Fruit fly (Drosophila melanogaster) whole organism, prepupa: ENCODE measurements around the gene tral.

ENCODE experiments used
- Blimp-1 ChIP-seq: fragments of 200-800 bp; sonication (Bioruptor generic); optimal IDR thresholded peaks from 3 replicates; lab custom pipeline; 2017; ENCODE audit warnings: missing biosample characterization, missing genetic modification characterization, mild to moderate bottlenecking, moderate library complexity, missing genetic modification reagents
- CG10669 ChIP-seq: fragments of 200-800 bp; sonication (Bioruptor generic); optimal IDR thresholded peaks from 3 replicates; lab custom pipeline; 2018; ENCODE audit warnings: missing biosample characterization, mild to moderate bottlenecking, missing genetic modification characterization, moderate library complexity
- CG11294 ChIP-seq: fragments of 200-800 bp; sonication (Bioruptor generic); IDR thresholded peaks from 2 replicates; pipeline ENCODE4 v1.3.6; 2022; ENCODE audit warnings: missing biosample characterization, missing genetic modification characterization
- CG11762 ChIP-seq: fragments of 200-800 bp; sonication (Bioruptor generic); optimal IDR thresholded peaks from 3 replicates; lab custom pipeline; 2016; ENCODE audit warnings: missing biosample characterization, missing genetic modification characterization; ENCODE audit not compliant: insufficient read depth
- CG11902 ChIP-seq: fragments of 200-800 bp; sonication (Bioruptor generic); optimal IDR thresholded peaks from 3 replicates; lab custom pipeline; 2016; ENCODE audit warnings: missing biosample characterization, missing genetic modification characterization
- CG15336 ChIP-seq: fragments of 200-800 bp; sonication (Bioruptor generic); IDR thresholded peaks from 2 replicates; pipeline ENCODE4 v1.3.6; 2022; ENCODE audit warnings: missing biosample characterization, missing genetic modification characterization
- CG1621 ChIP-seq: fragments of 200-800 bp; sonication (Bioruptor generic); optimal IDR thresholded peaks from 3 replicates; lab custom pipeline; 2018; ENCODE audit warnings: missing biosample characterization, mild to moderate bottlenecking, missing genetic modification characterization
- CG16779 ChIP-seq: fragments of 200-800 bp; sonication (Bioruptor generic); optimal IDR thresholded peaks from 3 replicates; lab custom pipeline; 2017; ENCODE audit warnings: missing biosample characterization, mild to moderate bottlenecking, missing genetic modification characterization
- CG3032 ChIP-seq: fragments of 200-800 bp; optimal IDR thresholded peaks from 2 replicates; lab custom pipeline; 2019; ENCODE audit warnings: missing biosample characterization, mild to moderate bottlenecking, missing genetic modification characterization, moderate library complexity
- CG31627 ChIP-seq: fragments of 200-800 bp; sonication (Bioruptor generic); optimal IDR thresholded peaks from 3 replicates; lab custom pipeline; 2016; ENCODE audit warnings: missing biosample characterization, missing genetic modification characterization
- CG32006 ChIP-seq: fragments of 200-800 bp; sonication (Bioruptor generic); optimal IDR thresholded peaks from 3 replicates; lab custom pipeline; 2017; ENCODE audit warnings: missing biosample characterization, mild to moderate bottlenecking, missing genetic modification characterization
- CG34406 ChIP-seq: fragments of 200-800 bp; sonication (Bioruptor generic); optimal IDR thresholded peaks from 3 replicates; lab custom pipeline; 2016; ENCODE audit warnings: missing biosample characterization, missing genetic modification characterization
- CG3919 ChIP-seq: fragments of 200-800 bp; sonication (Bioruptor generic); optimal IDR thresholded peaks from 3 replicates; lab custom pipeline; 2016; ENCODE audit warnings: missing biosample characterization, missing genetic modification characterization
- CG4318 ChIP-seq: fragments of 200-800 bp; sonication (Bioruptor generic); optimal IDR thresholded peaks from 3 replicates; lab custom pipeline; 2017; ENCODE audit warnings: missing biosample characterization, mild to moderate bottlenecking, missing genetic modification characterization
- CG6163 ChIP-seq: fragments of 200-800 bp; sonication (Bioruptor generic); IDR thresholded peaks from 3 replicates; pipeline ENCODE4 v1.3.6; 2022; ENCODE audit warnings: missing biosample characterization, missing genetic modification characterization
- CG6276 ChIP-seq: fragments of 200-800 bp; sonication (Bioruptor generic); optimal IDR thresholded peaks from 2 replicates; lab custom pipeline; 2017; ENCODE audit warnings: missing biosample characterization, mild to moderate bottlenecking, missing genetic modification characterization
- CG6792 ChIP-seq: fragments of 200-800 bp; sonication (Bioruptor generic); optimal IDR thresholded peaks from 3 replicates; lab custom pipeline; 2016; ENCODE audit warnings: missing biosample characterization, missing genetic modification characterization
- CG6808 ChIP-seq: fragments of 200-800 bp; sonication (Bioruptor generic); optimal IDR thresholded peaks from 3 replicates; lab custom pipeline; 2017; ENCODE audit warnings: missing biosample characterization, missing genetic modification characterization, mild to moderate bottlenecking, moderate library complexity, missing genetic modification reagents
- CG6854 ChIP-seq: fragments of 200-800 bp; sonication (Bioruptor generic); optimal IDR thresholded peaks from 2 replicates; lab custom pipeline; 2017; ENCODE audit warnings: missing biosample characterization, mild to moderate bottlenecking, missing genetic modification characterization
- CG7368 ChIP-seq: fragments of 200-800 bp; sonication (Bioruptor generic); optimal IDR thresholded peaks from 3 replicates; lab custom pipeline; 2016; ENCODE audit warnings: missing biosample characterization, missing genetic modification characterization
- CG8119 ChIP-seq: fragments of 200-800 bp; sonication (Bioruptor generic); IDR thresholded peaks from 3 replicates; pipeline ENCODE4 v1.3.6; 2022; ENCODE audit warnings: missing biosample characterization, missing genetic modification characterization
- CG8319 ChIP-seq: fragments of 200-800 bp; sonication (Bioruptor generic); optimal IDR thresholded peaks from 3 replicates; lab custom pipeline; 2016; ENCODE audit warnings: missing biosample characterization, missing genetic modification characterization
- CG8632 ChIP-seq: fragments of 200-800 bp; sonication (Bioruptor generic); optimal IDR thresholded peaks from 3 replicates; lab custom pipeline; 2016; ENCODE audit warnings: missing biosample characterization, missing genetic modification characterization
- Eip78C ChIP-seq: fragments of 200-800 bp; sonication (Bioruptor generic); peaks from one replicate; lab custom pipeline; 2016; ENCODE audit warnings: missing biosample characterization, missing genetic modification characterization
- Eip93F ChIP-seq: fragments of 200-800 bp; sonication (Bioruptor generic); optimal IDR thresholded peaks from 2 replicates; lab custom pipeline; 2016; ENCODE audit warnings: missing biosample characterization, mild to moderate bottlenecking, missing genetic modification characterization
- Ets21C ChIP-seq: fragments of 200-800 bp; sonication (Bioruptor generic); optimal IDR thresholded peaks from 3 replicates; lab custom pipeline; 2016; ENCODE audit warnings: missing biosample characterization, missing genetic modification characterization
- Ets96B ChIP-seq: fragments of 200-800 bp; optimal IDR thresholded peaks from 2 replicates; lab custom pipeline; 2019; ENCODE audit warnings: missing biosample characterization, mild to moderate bottlenecking, missing genetic modification characterization, moderate library complexity
- Gug ChIP-seq: fragments of 200-800 bp; sonication (Bioruptor generic); IDR thresholded peaks from 2 replicates; pipeline ENCODE4 v1.3.6; 2022; ENCODE audit warnings: missing biosample characterization, missing genetic modification characterization
- Hr38 ChIP-seq: sonication (Bioruptor generic); optimal IDR thresholded peaks from 2 replicates; lab custom pipeline; 2016; ENCODE audit warnings: missing biosample characterization, missing genetic modification characterization
- Hr39 ChIP-seq: fragments of 200-800 bp; sonication (Bioruptor generic); optimal IDR thresholded peaks from 2 replicates; lab custom pipeline; 2016; ENCODE audit warnings: missing biosample characterization, missing genetic modification characterization
- Hr4 ChIP-seq: fragments of 200-800 bp; sonication (Bioruptor generic); optimal IDR thresholded peaks from 3 replicates; lab custom pipeline; 2016; ENCODE audit warnings: missing biosample characterization, missing genetic modification characterization
- Lpt ChIP-seq: fragments of 200-800 bp; sonication (Bioruptor generic); optimal IDR thresholded peaks from 3 replicates; lab custom pipeline; 2016; ENCODE audit warnings: missing biosample characterization, missing genetic modification characterization
- Met ChIP-seq: fragments of 200-800 bp; sonication (Bioruptor generic); optimal IDR thresholded peaks from 3 replicates; lab custom pipeline; 2016; ENCODE audit warnings: missing biosample characterization, missing genetic modification characterization
- OdsH ChIP-seq: fragments of 200-800 bp; sonication (Bioruptor generic); optimal IDR thresholded peaks from 3 replicates; lab custom pipeline; 2016; ENCODE audit warnings: missing biosample characterization, missing genetic modification characterization
- Sox102F ChIP-seq: fragments of 200-800 bp; sonication (Bioruptor generic); optimal IDR thresholded peaks from 2 replicates; lab custom pipeline; 2016; ENCODE audit warnings: missing biosample characterization, mild to moderate bottlenecking, missing genetic modification characterization
- Sox15 ChIP-seq: fragments of 200-800 bp; sonication (Bioruptor generic); optimal IDR thresholded peaks from 3 replicates; lab custom pipeline; 2016; ENCODE audit warnings: missing biosample characterization, missing genetic modification characterization
- achi ChIP-seq: fragments of 200-800 bp; sonication (Bioruptor generic); optimal IDR thresholded peaks from 3 replicates; lab custom pipeline; 2016; ENCODE audit warnings: missing biosample characterization, missing genetic modification characterization
- cyc ChIP-seq: fragments of 200-800 bp; sonication (Bioruptor generic); optimal IDR thresholded peaks from 3 replicates; lab custom pipeline; 2016; ENCODE audit warnings: missing biosample characterization, missing genetic modification characterization
- esn ChIP-seq: fragments of 200-800 bp; sonication (Bioruptor generic); optimal IDR thresholded peaks from 2 replicates; lab custom pipeline; 2016; ENCODE audit warnings: missing biosample characterization, mild to moderate bottlenecking, missing genetic modification characterization, moderate library complexity
- fd85E ChIP-seq: fragments of 200-800 bp; sonication (Bioruptor generic); optimal IDR thresholded peaks from 3 replicates; lab custom pipeline; 2016; ENCODE audit warnings: missing biosample characterization, missing genetic modification characterization
- fkh ChIP-seq: fragments of 200-800 bp; sonication (Bioruptor generic); optimal IDR thresholded peaks from 3 replicates; lab custom pipeline; 2017; ENCODE audit warnings: missing biosample characterization, mild to moderate bottlenecking, missing genetic modification characterization, moderate library complexity
- lz ChIP-seq: fragments of 200-800 bp; sonication (Bioruptor generic); optimal IDR thresholded peaks from 3 replicates; lab custom pipeline; 2016; ENCODE audit warnings: missing biosample characterization, missing genetic modification characterization
- net ChIP-seq: fragments of 200-800 bp; sonication (Bioruptor generic); optimal IDR thresholded peaks from 3 replicates; lab custom pipeline; 2016; ENCODE audit warnings: missing biosample characterization, missing genetic modification characterization
- pdm3 ChIP-seq: fragments of 200-800 bp; sonication (Bioruptor generic); optimal IDR thresholded peaks from 3 replicates; lab custom pipeline; 2016; ENCODE audit warnings: missing biosample characterization, missing genetic modification characterization
- salr ChIP-seq, 2 experiments: fragments of 200-800 bp; sonication (Bioruptor generic); optimal IDR thresholded peaks; 3 replicates each; lab custom pipeline; 2016 to 2018; ENCODE audit warnings: missing biosample characterization in 2 of 2, missing genetic modification characterization in 2 of 2, mild to moderate bottlenecking in 1 of 2
- ss ChIP-seq, 2 experiments: fragments of 200-800 bp; sonication (Bioruptor generic); optimal IDR thresholded peaks; 2 replicates in 1 of 2; 3 replicates in 1 of 2; lab custom pipeline; 2017 to 2018; ENCODE audit warnings: mild to moderate bottlenecking in 2 of 2, missing biosample characterization in 2 of 2, missing genetic modification characterization in 2 of 2, moderate library complexity in 1 of 2
- svp ChIP-seq: fragments of 200-800 bp; sonication (Bioruptor generic); peaks from one replicate; lab custom pipeline; 2016; ENCODE audit warnings: missing biosample characterization, missing genetic modification characterization
- topi ChIP-seq: fragments of 200-800 bp; sonication (Bioruptor generic); optimal IDR thresholded peaks from 3 replicates; lab custom pipeline; 2016; ENCODE audit warnings: missing biosample characterization, missing genetic modification characterization
- vri ChIP-seq: fragments of 200-800 bp; sonication (Bioruptor generic); optimal IDR thresholded peaks from 3 replicates; lab custom pipeline; 2016; ENCODE audit warnings: missing biosample characterization, mild to moderate bottlenecking, missing genetic modification characterization

The tral gene

DNA sequence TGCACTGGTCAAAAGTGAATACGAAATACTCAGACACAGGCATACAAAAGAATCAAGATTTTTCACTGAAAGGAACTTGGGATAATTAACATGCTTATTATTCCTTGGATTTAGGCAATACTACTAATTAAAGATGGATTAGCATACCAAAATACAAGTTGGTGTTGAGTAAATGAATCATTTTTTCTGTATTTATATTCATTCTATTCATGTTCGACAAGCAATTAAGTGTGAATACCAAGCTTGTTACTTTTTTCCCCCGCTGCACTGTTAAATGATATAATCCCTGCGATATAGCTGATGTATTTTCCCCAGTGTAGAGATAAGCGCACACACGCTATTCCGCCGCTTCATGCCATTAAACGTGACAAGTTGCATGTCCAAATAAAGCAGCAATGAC, 42.9 kb downstream of the tral start (continued):
- peak; percentile 52 for TF ChIP-seq Blimp-1 (GFP tag; lab: Kevin White, UChicago)
- peak; percentile 69 for TF ChIP-seq Ets96B (tag; lab: Kevin White, UChicago)
- TF ChIP-seq cyc (GFP tag; lab: Kevin White, UChicago): peak; percentile 73
- TF ChIP-seq esn (GFP tag; lab: Kevin White, UChicago): peak; percentile 84
- peak; percentile 80 for TF ChIP-seq Sox102F (GFP tag; lab: Kevin White, UChicago)
- TF ChIP-seq CG32006 (GFP tag; lab: Kevin White, UChicago): peak; percentile 61
- TF ChIP-seq CG6163: peak; percentile 23; the same call in 2 of the 3 replicates
- TF ChIP-seq CG11762 (GFP tag; lab: Kevin White, UChicago): peak; percentile 45
- peak; percentile 57 for TF ChIP-seq Sox15 (GFP tag; lab: Kevin White, UChicago)
- TF ChIP-seq CG8319 (GFP tag; lab: Kevin White, UChicago): peak; percentile 50
- TF ChIP-seq CG6792: peak; percentile 61
- TF ChIP-seq, all 60 proteins: peak for 48

DNA sequence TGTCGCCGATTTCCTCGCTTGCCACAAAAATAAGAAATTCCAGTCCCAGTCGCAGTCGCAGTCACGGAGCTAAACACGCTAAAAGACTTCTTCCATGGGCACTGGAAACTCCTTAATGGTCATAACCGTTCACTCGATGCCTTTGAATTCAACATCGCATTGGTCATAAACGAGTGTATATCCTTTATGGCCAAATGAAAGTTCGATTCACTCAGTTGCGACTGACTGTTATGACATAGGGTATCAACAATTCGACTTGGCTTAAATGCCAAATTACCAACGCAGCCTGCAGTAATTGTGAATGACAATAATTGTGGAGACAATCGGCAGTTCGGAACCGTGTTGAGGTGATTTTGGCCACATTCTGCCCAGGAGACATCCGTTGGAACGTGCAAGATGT, 44.4 kb downstream of the tral start:
- TF ChIP-seq Sox15 (GFP tag; lab: Kevin White, UChicago): no peak
- no peak for TF ChIP-seq CG15336 (GFP tag; lab: Robert Waterston, UW)
- TF ChIP-seq CG6854 (GFP tag; lab: Kevin White, UChicago): no peak
- no peak for TF ChIP-seq CG10669 (GFP tag; lab: Kevin White, UChicago)
- TF ChIP-seq salr (GFP tag; optimal IDR thresholded peaks at IDR 0.05; lab: Kevin White, UChicago): no peak
- peak; percentile 8 for TF ChIP-seq CG31627 (GFP tag; lab: Kevin White, UChicago)
- no peak for TF ChIP-seq vri (GFP tag; lab: Kevin White, UChicago)
- peak; percentile 24 for TF ChIP-seq lz (GFP tag; lab: Kevin White, UChicago)
- no peak for TF ChIP-seq CG6808 (GFP tag; lab: Kevin White, UChicago)
- TF ChIP-seq CG1621 (tag; lab: Kevin White, UChicago): no peak
- peak; percentile 18 for TF ChIP-seq Sox102F (GFP tag; lab: Kevin White, UChicago)
- TF ChIP-seq CG3919: no peak
- TF ChIP-seq net (GFP tag; lab: Kevin White, UChicago): no peak
- TF ChIP-seq pdm3 (GFP tag; lab: Kevin White, UChicago): no peak
- peak; percentile 72 for TF ChIP-seq Eip78C (GFP tag; lab: Kevin White, UChicago)
- TF ChIP-seq OdsH (GFP tag; lab: Kevin White, UChicago): no peak
- peak; percentile 8 for TF ChIP-seq Hr39
- no peak for TF ChIP-seq CG11294 (GFP tag; lab: Robert Waterston, UW)
- TF ChIP-seq Ets96B (tag; lab: Kevin White, UChicago): no peak
- TF ChIP-seq Ets21C (GFP tag; lab: Kevin White, UChicago): no peak
- TF ChIP-seq CG34406 (GFP tag; lab: Kevin White, UChicago): no peak
- no peak for TF ChIP-seq ss (GFP tag; optimal IDR thresholded peaks at IDR 0.05; lab: Kevin White, UChicago)
- no peak for TF ChIP-seq CG6276 (GFP tag; lab: Kevin White, UChicago)
- no peak for TF ChIP-seq CG6163
- no peak for TF ChIP-seq Gug (GFP tag; lab: Robert Waterston, UW)
- peak; percentile 39 for TF ChIP-seq Met
- peak; percentile 12 for TF ChIP-seq esn (GFP tag; lab: Kevin White, UChicago)
- TF ChIP-seq CG11902 (GFP tag; lab: Kevin White, UChicago): no peak
- no peak for TF ChIP-seq Blimp-1 (GFP tag; lab: Kevin White, UChicago)
- TF ChIP-seq fd85E (GFP tag; lab: Kevin White, UChicago): no peak
- TF ChIP-seq topi: peak; percentile 2
- no peak for TF ChIP-seq achi (GFP tag; lab: Kevin White, UChicago)
- TF ChIP-seq fkh (GFP tag; lab: Kevin White, UChicago): no peak
- TF ChIP-seq CG16779 (tag; lab: Kevin White, UChicago): no peak
- no peak for TF ChIP-seq CG7368 (GFP tag; lab: Kevin White, UChicago)
- no peak for TF ChIP-seq Hr4 (GFP tag; lab: Kevin White, UChicago)
- no peak for TF ChIP-seq CG8119 (GFP tag; lab: Robert Waterston, UW)
- no peak for TF ChIP-seq cyc (GFP tag; lab: Kevin White, UChicago)
- no peak for TF ChIP-seq CG32006 (GFP tag; lab: Kevin White, UChicago)
- no peak for TF ChIP-seq CG6792
- no peak for TF ChIP-seq Hr38
- TF ChIP-seq CG3032 (tag; lab: Kevin White, UChicago): no peak
- no peak for TF ChIP-seq CG11762 (GFP tag; lab: Kevin White, UChicago)
- no peak for TF ChIP-seq CG4318
- no peak for TF ChIP-seq Lpt (GFP tag; lab: Kevin White, UChicago)
- no peak for TF ChIP-seq Eip93F
- TF ChIP-seq svp (GFP tag; lab: Kevin White, UChicago): peak; percentile 70
- no peak for TF ChIP-seq CG8319 (GFP tag; lab: Kevin White, UChicago)
- TF ChIP-seq CG8632 (GFP tag; lab: Kevin White, UChicago): no peak
